Fruit fly (Drosophila melanogaster) whole organism, pupa: ENCODE results near the gene eIF4E5.

Experiments used
- CG10348 ChIP-seq: fragments of 200-800 bp; sonication (Bioruptor generic); IDR thresholded peaks from 2 replicates; pipeline ENCODE4 v1.3.6; 2022; ENCODE audit warnings: missing biosample characterization, missing genetic modification characterization
- CG12605 ChIP-seq: fragments of 200-800 bp; sonication (Bioruptor generic); IDR thresholded peaks from 2 replicates; pipeline ENCODE4 v1.3.6; 2022; ENCODE audit warnings: missing biosample characterization, missing genetic modification characterization
- CG13204 ChIP-seq: fragments of 200-800 bp; sonication (Bioruptor generic); optimal IDR thresholded peaks from 2 replicates; lab custom pipeline; 2018; ENCODE audit warnings: missing biosample characterization, mild to moderate bottlenecking, missing genetic modification characterization, moderate library complexity
- EcR ChIP-seq: fragments of 200-800 bp; sonication (Bioruptor generic); optimal IDR thresholded peaks from 3 replicates; lab custom pipeline; 2019; ENCODE audit warnings: missing biosample characterization, missing genetic modification characterization, mild to moderate bottlenecking, moderate library complexity, missing genetic modification reagents
- Snoo ChIP-seq: fragments of 200-800 bp; sonication (Bioruptor generic); optimal IDR thresholded peaks from 3 replicates; lab custom pipeline; 2017; ENCODE audit warnings: missing biosample characterization, mild to moderate bottlenecking, missing genetic modification characterization, inconsistent platforms
- gl ChIP-seq: fragments of 200-800 bp; sonication (Bioruptor generic); optimal IDR thresholded peaks from 2 replicates; lab custom pipeline; 2018; ENCODE audit warnings: missing biosample characterization, mild to moderate bottlenecking, missing genetic modification characterization

DNA sequence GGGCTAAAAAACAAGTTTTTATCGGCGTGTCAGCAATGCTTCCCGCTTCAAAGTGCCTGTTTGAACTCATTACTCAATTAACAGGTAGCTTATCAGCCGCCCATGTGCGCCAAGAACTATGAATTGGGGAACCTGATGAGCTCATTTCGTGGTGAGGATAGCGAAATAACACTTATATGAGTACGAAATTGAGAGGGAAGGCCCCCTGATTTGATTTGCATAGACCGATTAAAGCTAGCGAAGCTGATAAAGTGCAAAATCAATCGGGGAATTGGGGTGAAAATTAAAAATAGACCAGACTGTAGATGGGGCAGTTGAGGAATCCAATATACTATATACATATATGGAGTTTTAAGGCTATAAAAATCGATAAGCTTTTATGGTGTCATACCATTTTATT is 39.5 kb downstream of the eIF4E5 start:
- TF ChIP-seq EcR (GFP tag; lab: Kevin White, UChicago) (no peak), CG12605 (GFP tag; lab: Robert Waterston, UW) (no peak), Snoo (tag; lab: Kevin White, UChicago) (no peak), CG10348 (GFP tag; lab: Robert Waterston, UW) (no peak), gl (tag; lab: Kevin White, UChicago) (no peak), CG13204 (GFP tag; lab: Kevin White, UChicago) (no peak)
